Fruit fly (Drosophila melanogaster) whole organism, embryonic: ENCODE results near the gene Mtr3.
A peak's percentile ranks its signal among the peaks of the same experiment; 100 is the strongest.

ENCODE experiments used
- Bgb ChIP-seq: fragments of 200-800 bp; sonication (Bioruptor generic); IDR thresholded peaks from 2 replicates; pipeline ENCODE4 v1.3.6; 2022; ENCODE audit warnings: missing biosample characterization, missing genetic modification characterization; ENCODE audit not compliant: partially characterized antibody
- Blimp-1 ChIP-seq: fragments of 200-800 bp; sonication (Bioruptor generic); optimal IDR thresholded peaks from 3 replicates; lab custom pipeline; 2018; ENCODE audit warnings: missing biosample characterization, missing genetic modification characterization, mild to moderate bottlenecking, moderate library complexity, missing genetic modification reagents
- CG10654 ChIP-seq: fragments of 200-800 bp; sonication (Bioruptor generic); optimal IDR thresholded peaks from 2 replicates; lab custom pipeline; 2016; ENCODE audit warnings: missing biosample characterization, missing genetic modification characterization
- CG10979 ChIP-seq: fragments of 200-800 bp; sonication (Bioruptor generic); optimal IDR thresholded peaks from 2 replicates; lab custom pipeline; 2018; ENCODE audit warnings: missing biosample characterization, mild to moderate bottlenecking, missing genetic modification characterization, moderate library complexity
- CG11093 ChIP-seq: fragments of 200-800 bp; sonication (Bioruptor generic); IDR thresholded peaks from 3 replicates; pipeline ENCODE4 v1.3.6; 2022; ENCODE audit warnings: missing biosample characterization, missing genetic modification characterization
- CG11504 ChIP-seq: fragments of 200-800 bp; sonication (Bioruptor generic); optimal IDR thresholded peaks from 3 replicates; lab custom pipeline; 2019; ENCODE audit warnings: missing biosample characterization, mild to moderate bottlenecking, missing genetic modification characterization, moderate library complexity
- CG13424 ChIP-seq: fragments of 200-800 bp; sonication (Bioruptor generic); optimal IDR thresholded peaks from 2 replicates; lab custom pipeline; 2019; ENCODE audit warnings: missing biosample characterization, mild to moderate bottlenecking, missing genetic modification characterization, moderate library complexity
- CG14965 ChIP-seq: fragments of 200-800 bp; sonication (Bioruptor generic); optimal IDR thresholded peaks from 2 replicates; lab custom pipeline; 2016; ENCODE audit warnings: missing biosample characterization, missing genetic modification characterization, borderline replicate concordance
- CG15011 ChIP-seq: fragments of 200-800 bp; sonication (Bioruptor generic); optimal IDR thresholded peaks from 3 replicates; lab custom pipeline; 2018; ENCODE audit warnings: missing biosample characterization, mild to moderate bottlenecking, missing genetic modification characterization
- CG16863 ChIP-seq: fragments of 200-800 bp; sonication (Bioruptor generic); optimal IDR thresholded peaks from 3 replicates; lab custom pipeline; 2016; ENCODE audit warnings: missing biosample characterization, missing genetic modification characterization
- CG18619 ChIP-seq: fragments of 200-800 bp; sonication (Bioruptor generic); optimal IDR thresholded peaks from 3 replicates; lab custom pipeline; 2017; ENCODE audit warnings: missing biosample characterization, mild to moderate bottlenecking, missing genetic modification characterization
- CG18764 ChIP-seq: fragments of 200-800 bp; sonication (Bioruptor generic); optimal IDR thresholded peaks from 3 replicates; lab custom pipeline; 2016; ENCODE audit warnings: missing biosample characterization, missing genetic modification characterization
- CG2199 ChIP-seq: fragments of 200-800 bp; sonication (Bioruptor generic); IDR thresholded peaks from 3 replicates; pipeline ENCODE4 v1.3.6; 2022; ENCODE audit warnings: missing biosample characterization, missing genetic modification characterization
- CG31441 ChIP-seq: fragments of 200-800 bp; sonication (Bioruptor generic); IDR thresholded peaks from 2 replicates; pipeline ENCODE4 v1.3.6; 2022; ENCODE audit warnings: missing biosample characterization, missing genetic modification characterization
- CG3163 ChIP-seq: fragments of 200-800 bp; sonication (Bioruptor generic); optimal IDR thresholded peaks from 3 replicates; lab custom pipeline; 2016; ENCODE audit warnings: missing biosample characterization, missing genetic modification characterization
- CG43689 ChIP-seq: fragments of 200-800 bp; sonication (Bioruptor generic); IDR thresholded peaks from 2 replicates; pipeline ENCODE4 v1.3.6; 2022; ENCODE audit warnings: missing biosample characterization, missing genetic modification characterization
- CG6254 ChIP-seq: fragments of 200-800 bp; sonication (Bioruptor generic); optimal IDR thresholded peaks from 3 replicates; lab custom pipeline; 2017; ENCODE audit warnings: mild to moderate bottlenecking, missing biosample characterization, missing genetic modification reagents, missing genetic modification characterization
- CG6765 ChIP-seq: fragments of 200-800 bp; sonication (Bioruptor generic); optimal IDR thresholded peaks from 3 replicates; lab custom pipeline; 2017; ENCODE audit warnings: missing biosample characterization, mild to moderate bottlenecking, missing genetic modification characterization
- CG8281 ChIP-seq: fragments of 200-800 bp; sonication (Bioruptor generic); optimal IDR thresholded peaks from 2 replicates; lab custom pipeline; 2018; ENCODE audit warnings: missing biosample characterization, mild to moderate bottlenecking, missing genetic modification characterization, moderate library complexity
- CG8388 ChIP-seq: fragments of 200-800 bp; sonication (Bioruptor generic); optimal IDR thresholded peaks from 2 replicates; lab custom pipeline; 2019; ENCODE audit warnings: missing biosample characterization, mild to moderate bottlenecking, missing genetic modification characterization, moderate library complexity
- CG9817 ChIP-seq: fragments of 200-800 bp; sonication (Bioruptor generic); optimal IDR thresholded peaks from 2 replicates; lab custom pipeline; 2018; ENCODE audit warnings: missing biosample characterization, mild to moderate bottlenecking, missing genetic modification characterization, moderate library complexity
- Chrac-16 ChIP-seq: fragments of 200-800 bp; sonication (Bioruptor generic); optimal IDR thresholded peaks from 3 replicates; lab custom pipeline; 2016; ENCODE audit warnings: missing biosample characterization, missing genetic modification characterization
- Deaf1 ChIP-seq: fragments of 200-800 bp; optimal IDR thresholded peaks from 3 replicates; lab custom pipeline; 2019; ENCODE audit warnings: missing biosample characterization, mild to moderate bottlenecking, missing genetic modification characterization, moderate library complexity
- Dp ChIP-seq: fragments of 200-800 bp; sonication (Bioruptor generic); optimal IDR thresholded peaks from 2 replicates; lab custom pipeline; 2018; ENCODE audit warnings: missing biosample characterization, mild to moderate bottlenecking, missing genetic modification characterization, moderate library complexity
- HHEX ChIP-seq: fragments of 200-800 bp; sonication (Bioruptor generic); optimal IDR thresholded peaks from 3 replicates; lab custom pipeline; 2017; ENCODE audit warnings: missing biosample characterization, mild to moderate bottlenecking, missing genetic modification characterization, missing genetic modification reagents
- HmgD ChIP-seq: fragments of 200-800 bp; sonication (Bioruptor generic); optimal IDR thresholded peaks from 3 replicates; lab custom pipeline; 2016; ENCODE audit warnings: missing biosample characterization, missing genetic modification characterization
- Hmr ChIP-seq: fragments of 200-800 bp; sonication (Bioruptor generic); optimal IDR thresholded peaks from 3 replicates; lab custom pipeline; 2017; ENCODE audit warnings: mild to moderate bottlenecking, missing biosample characterization, missing genetic modification reagents, missing genetic modification characterization
- Hr39 ChIP-seq: fragments of >200 bp; optimal IDR thresholded peaks from 2 replicates; lab custom pipeline; 2017
- Lhr ChIP-seq: fragments of 200-800 bp; sonication (Bioruptor generic); optimal IDR thresholded peaks from 3 replicates; lab custom pipeline; 2017; ENCODE audit warnings: mild to moderate bottlenecking, missing biosample characterization, missing genetic modification reagents, missing genetic modification characterization
- Ptx1 ChIP-seq: fragments of 200-800 bp; sonication (Bioruptor generic); IDR thresholded peaks from 2 replicates; pipeline ENCODE4 v1.3.6; 2022; ENCODE audit warnings: missing biosample characterization, missing genetic modification characterization
- Rx ChIP-seq: fragments of 200-800 bp; sonication (Bioruptor generic); IDR thresholded peaks from 2 replicates; pipeline ENCODE4 v1.3.6; 2022; ENCODE audit warnings: missing biosample characterization, missing genetic modification characterization
- Spps ChIP-seq: fragments of 200-800 bp; sonication (Bioruptor generic); optimal IDR thresholded peaks from 2 replicates; lab custom pipeline; 2018; ENCODE audit warnings: missing biosample characterization, mild to moderate bottlenecking, missing genetic modification characterization
- Usf ChIP-seq: fragments of 200-800 bp; sonication (Bioruptor generic); optimal IDR thresholded peaks from 2 replicates; lab custom pipeline; 2017; ENCODE audit warnings: missing genotype, missing biosample characterization, missing genetic modification characterization
- Vsx1 ChIP-seq: fragments of 200-800 bp; sonication (Bioruptor generic); optimal IDR thresholded peaks from 2 replicates; lab custom pipeline; 2017; ENCODE audit warnings: missing biosample characterization, mild to moderate bottlenecking, missing genetic modification characterization, missing genetic modification reagents
- ash1 ChIP-seq: fragments of 200-800 bp; sonication (Bioruptor generic); optimal IDR thresholded peaks from 2 replicates; lab custom pipeline; 2018; ENCODE audit warnings: missing biosample characterization, mild to moderate bottlenecking, missing genetic modification characterization
- bcd ChIP-seq: fragments of 200-800 bp; sonication (Bioruptor generic); optimal IDR thresholded peaks from 2 replicates; lab custom pipeline; 2017; ENCODE audit warnings: missing biosample characterization, mild to moderate bottlenecking, missing genetic modification characterization
- bowl ChIP-seq: fragments of 200-800 bp; sonication (Bioruptor generic); IDR thresholded peaks from 2 replicates; pipeline ENCODE4 v1.3.6; 2022; ENCODE audit warnings: missing biosample characterization, missing genetic modification characterization
- br ChIP-seq: fragments of >200 bp; optimal IDR thresholded peaks from 2 replicates; lab custom pipeline; 2017
- cg ChIP-seq: fragments of 200-800 bp; sonication (Bioruptor generic); optimal IDR thresholded peaks from 3 replicates; lab custom pipeline; 2019; ENCODE audit warnings: missing biosample characterization, mild to moderate bottlenecking, missing genetic modification characterization, moderate library complexity
- dan ChIP-seq: fragments of 200-800 bp; sonication (Bioruptor generic); IDR thresholded peaks from 2 replicates; pipeline ENCODE4 v1.3.6; 2022; ENCODE audit warnings: missing biosample characterization, missing genetic modification characterization
- dysf ChIP-seq: fragments of 200-800 bp; sonication (Bioruptor generic); IDR thresholded peaks from 3 replicates; pipeline ENCODE4 v1.3.6; 2022; ENCODE audit warnings: missing biosample characterization, missing genetic modification characterization
- emc ChIP-seq: fragments of 200-800 bp; sonication (Bioruptor generic); optimal IDR thresholded peaks from 2 replicates; lab custom pipeline; 2016; ENCODE audit warnings: missing biosample characterization, missing genetic modification characterization
- fd102C ChIP-seq: fragments of 200-800 bp; sonication (Bioruptor generic); optimal IDR thresholded peaks from 2 replicates; lab custom pipeline; 2018; ENCODE audit warnings: missing biosample characterization, mild to moderate bottlenecking, missing genetic modification characterization, moderate library complexity
- kah ChIP-seq: fragments of 200-800 bp; sonication (Bioruptor generic); optimal IDR thresholded peaks from 2 replicates; lab custom pipeline; 2018; ENCODE audit warnings: missing biosample characterization, mild to moderate bottlenecking, missing genetic modification characterization
- nerfin-2 ChIP-seq: fragments of 200-800 bp; sonication (Bioruptor generic); IDR thresholded peaks from 2 replicates; pipeline ENCODE4 v1.3.6; 2022; ENCODE audit warnings: missing biosample characterization, missing genetic modification characterization; ENCODE audit not compliant: partially characterized antibody
- org-1 ChIP-seq: fragments of 200-800 bp; sonication (Bioruptor generic); optimal IDR thresholded peaks from 2 replicates; lab custom pipeline; 2017; ENCODE audit warnings: missing biosample characterization, missing genetic modification characterization
- sens-2 ChIP-seq: fragments of 200-800 bp; sonication (Bioruptor generic); IDR thresholded peaks from 2 replicates; pipeline ENCODE4 v1.3.6; 2022; ENCODE audit warnings: missing biosample characterization, missing genetic modification characterization
- so ChIP-seq: fragments of 200-800 bp; sonication (Bioruptor generic); IDR thresholded peaks from 3 replicates; pipeline ENCODE4 v1.3.6; 2022; ENCODE audit warnings: missing biosample characterization, missing genetic modification characterization
- vvl ChIP-seq: fragments of 200-800 bp; sonication (Bioruptor generic); IDR thresholded peaks from 2 replicates; pipeline ENCODE4 v1.3.6; 2022; ENCODE audit warnings: missing biosample characterization, missing genetic modification characterization
- wdn ChIP-seq: fragments of 200-800 bp; sonication (Bioruptor generic); IDR thresholded peaks from 2 replicates; pipeline ENCODE4 v1.3.6; 2022; ENCODE audit warnings: missing biosample characterization, missing genetic modification characterization
- zen ChIP-seq: fragments of 200-800 bp; sonication (Bioruptor generic); optimal IDR thresholded peaks from 3 replicates; lab custom pipeline; 2018; ENCODE audit warnings: missing biosample characterization, mild to moderate bottlenecking, missing genetic modification characterization, moderate library complexity

Gene Mtr3

dm6 chr3L:19929051-19929718 lies 15.7 kb upstream of the Mtr3 start:
- no peak for TF ChIP-seq CG18619
- TF ChIP-seq CG43689 (GFP tag; lab: Robert Waterston, UW) = no peak
- TF ChIP-seq Chrac-16 (GFP tag; lab: Kevin White, UChicago) = no peak
- TF ChIP-seq Deaf1 = peak; percentile 65
- TF ChIP-seq emc (GFP tag; lab: Kevin White, UChicago) = no peak
- TF ChIP-seq CG8388 = no peak
- TF ChIP-seq ash1 (GFP tag; lab: Kevin White, UChicago) = no peak
- TF ChIP-seq CG9817 (tag; lab: Kevin White, UChicago) = no peak
- TF ChIP-seq CG14965 = no peak
- TF ChIP-seq bowl = no peak
- TF ChIP-seq dysf (GFP tag; lab: Robert Waterston, UW) = no peak
- no peak for TF ChIP-seq CG3163
- no peak for TF ChIP-seq Usf (GFP tag; lab: Kevin White, UChicago)
- TF ChIP-seq Bgb = no peak
- no peak for TF ChIP-seq zen (tag; lab: Kevin White, UChicago)
- no peak for TF ChIP-seq CG16863 (GFP tag; lab: Kevin White, UChicago)
- TF ChIP-seq Hr39 (lab: Kevin White, UChicago) = no peak
- no peak for TF ChIP-seq vvl (GFP tag; lab: Robert Waterston, UW)
- TF ChIP-seq bcd = no peak
- no peak for TF ChIP-seq HHEX (GFP tag; lab: Kevin White, UChicago)
- TF ChIP-seq Blimp-1 (GFP tag; lab: Kevin White, UChicago) = peak; percentile 28
- TF ChIP-seq HmgD (GFP tag; lab: Kevin White, UChicago) = no peak
- no peak for TF ChIP-seq nerfin-2 (GFP tag; lab: Robert Waterston, UW)
- no peak for TF ChIP-seq so
- no peak for TF ChIP-seq br (lab: Kevin White, UChicago)
- TF ChIP-seq Hmr (GFP tag; lab: Kevin White, UChicago) = peak; percentile 21
- no peak for TF ChIP-seq Lhr (GFP tag; lab: Kevin White, UChicago)
- TF ChIP-seq CG18764 (GFP tag; lab: Kevin White, UChicago) = no peak
- no peak for TF ChIP-seq CG10654 (GFP tag; lab: Kevin White, UChicago)
- TF ChIP-seq fd102C (GFP tag; lab: Kevin White, UChicago) = no peak
- peak; percentile 77 for TF ChIP-seq cg
- no peak for TF ChIP-seq Spps (tag; lab: Kevin White, UChicago)
- no peak for TF ChIP-seq kah (GFP tag; lab: Kevin White, UChicago)
- TF ChIP-seq CG2199 (GFP tag; lab: Robert Waterston, UW) = 0 out of 3 replicates have a peak, but pooled peaks have one; percentile 49
- no peak for TF ChIP-seq Rx
- no peak for TF ChIP-seq Ptx1 (GFP tag; lab: Robert Waterston, UW)
- TF ChIP-seq CG10979 (tag; lab: Kevin White, UChicago) = no peak
- peak; percentile 35 for TF ChIP-seq CG11504 (tag; lab: Kevin White, UChicago)
- no peak for TF ChIP-seq CG15011 (GFP tag; lab: Kevin White, UChicago)
- no peak for TF ChIP-seq sens-2 (GFP tag; lab: Robert Waterston, UW)
- TF ChIP-seq Vsx1 (GFP tag; lab: Kevin White, UChicago) = no peak
- TF ChIP-seq CG31441 (GFP tag; lab: Robert Waterston, UW) = no peak
- TF ChIP-seq CG6765 (GFP tag; lab: Kevin White, UChicago) = no peak
- no peak for TF ChIP-seq wdn (GFP tag; lab: Robert Waterston, UW)
- no peak for TF ChIP-seq Dp (GFP tag; lab: Kevin White, UChicago)
- no peak for TF ChIP-seq CG8281 (tag; lab: Kevin White, UChicago)
- TF ChIP-seq dan (GFP tag; lab: Robert Waterston, UW) = no peak
- no peak for TF ChIP-seq CG11093 (GFP tag; lab: Robert Waterston, UW)
- TF ChIP-seq CG13424 (tag; lab: Kevin White, UChicago) = peak; percentile 9
- no peak for TF ChIP-seq CG6254
- no peak for TF ChIP-seq org-1 (GFP tag; lab: Kevin White, UChicago)
